Worm (Caenorhabditis elegans): ENCODE measurements around the gene H35N09.2.

DNA sequence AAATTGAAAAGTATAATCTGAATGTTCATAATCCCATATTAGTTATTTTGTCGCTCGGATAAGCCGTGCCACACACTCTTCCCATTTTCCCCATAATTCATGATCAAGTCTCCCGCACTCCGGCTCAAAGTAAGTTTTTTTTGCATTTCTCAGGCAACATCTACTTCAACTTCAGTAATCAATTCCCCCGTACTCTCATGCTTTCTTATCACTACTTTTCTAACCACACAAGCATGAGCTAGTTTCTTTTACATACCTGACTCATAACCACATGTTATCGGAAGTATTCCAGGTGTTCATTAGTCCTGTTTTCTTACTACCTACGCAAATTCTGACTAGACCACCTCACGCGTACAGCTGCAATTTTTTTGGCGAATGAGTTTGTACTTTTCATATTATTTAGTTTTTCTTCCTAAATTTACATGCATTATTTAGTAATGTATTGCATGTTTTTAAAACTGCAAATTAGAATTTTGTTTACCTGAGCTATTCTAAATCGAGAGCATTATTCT lies 38.3 kb downstream of the H35N09.2 start:
- TF ChIP-seq ama-1 (optimal IDR thresholded peaks at IDR 0.05) (no peak), ztf-4 (tag; optimal IDR thresholded peaks at IDR 0.05) (no peak)

Data from whole organism, L3 larva.